Fruit fly (Drosophila melanogaster) whole organism, pupa: ENCODE results near the gene Dop1R2.

ENCODE experiments used
- CG13204 ChIP-seq: fragments of 200-800 bp; sonication (Bioruptor generic); optimal IDR thresholded peaks from 2 replicates; lab custom pipeline; 2018; ENCODE audit warnings: missing biosample characterization, mild to moderate bottlenecking, missing genetic modification characterization, moderate library complexity
- CG14655 ChIP-seq: fragments of 200-800 bp; sonication (Bioruptor generic); optimal IDR thresholded peaks from 3 replicates; lab custom pipeline; 2017; ENCODE audit warnings: mild to moderate bottlenecking, missing biosample characterization, missing genetic modification reagents, missing genetic modification characterization
- rn ChIP-seq: fragments of 200-800 bp; sonication (Bioruptor generic); IDR thresholded peaks from 2 replicates; pipeline ENCODE4 v1.3.6; 2022; ENCODE audit warnings: missing biosample characterization, missing genetic modification characterization

dm6 chr3R:29664183-29664829, 4.5 kb upstream of the Dop1R2 start, which contains the start of gene ppk21:
- TF ChIP-seq CG13204 (GFP tag; lab: Kevin White, UChicago) = no peak
- no peak for TF ChIP-seq CG14655 (GFP tag; lab: Kevin White, UChicago)
- no peak for TF ChIP-seq rn (GFP tag; lab: Robert Waterston, UW)
